Fruit fly (Drosophila melanogaster): ENCODE data around the gene spdi.

DNA sequence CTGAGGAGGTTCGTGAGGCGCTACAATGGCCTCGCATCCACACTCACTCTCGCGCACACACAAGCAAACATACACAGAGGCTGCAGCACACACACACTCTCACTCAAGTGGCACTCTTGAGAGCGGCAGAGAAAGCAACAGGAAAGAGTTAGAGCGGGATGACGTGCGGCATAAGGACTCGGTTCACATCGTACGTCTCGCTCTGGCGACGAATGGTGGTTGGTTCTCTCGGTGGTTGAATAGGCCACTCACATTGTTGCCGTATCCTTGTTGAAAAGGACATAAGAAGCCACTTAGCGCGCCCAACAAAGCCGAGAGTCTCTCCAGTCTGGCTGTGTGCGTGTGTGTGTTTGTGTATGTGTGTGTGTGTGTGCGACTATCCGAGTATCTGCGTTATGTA lies 29.5 kb downstream of the spdi start:
- TF ChIP-seq CG8290 (GFP tag; optimal IDR thresholded peaks at IDR 0.05) (no peak), CG8290 (tag; optimal IDR thresholded peaks at IDR 0.05) (no peak), danr (GFP tag; IDR thresholded peaks at IDR 0.05) (no peak), fru (optimal IDR thresholded peaks at IDR 0.05) (no peak), CrebB (tag; optimal IDR thresholded peaks at IDR 0.05) (no peak), fd102C (GFP tag; optimal IDR thresholded peaks at IDR 0.05) (no peak), Eip74EF (GFP tag; optimal IDR thresholded peaks at IDR 0.05) (no peak), lab (GFP tag; optimal IDR thresholded peaks at IDR 0.05) (no peak)
